Fruit fly (Drosophila melanogaster): ENCODE measurements around the gene CG15343.

dm6 chrX:8233915-8234565, 39.6 kb downstream of the CG15343 start:
- TF ChIP-seq CG8478 (optimal IDR thresholded peaks at IDR 0.05) (no peak), usp (GFP tag; optimal IDR thresholded peaks at IDR 0.05) (no peak), pan (optimal IDR thresholded peaks at IDR 0.05) (no peak)
